Worm (Caenorhabditis elegans) whole organism, late embryonic: Measurements from ENCODE around the gene degl-2.

Experiments
- F13H6.1 ChIP-seq: sonication (generic microtip); optimal IDR thresholded peaks from 2 replicates; lab custom pipeline; 2016; ENCODE audit warnings: missing genetic modification characterization, missing compliant biosample characterization
- K02D7.2 ChIP-seq: sonication (generic microtip); optimal IDR thresholded peaks from 2 replicates; lab custom pipeline; 2017; ENCODE audit warnings: mild to moderate bottlenecking, missing genetic modification characterization, missing compliant biosample characterization
- Y22D7AL.16 ChIP-seq: sonication (generic microtip); optimal IDR thresholded peaks from 2 replicates; lab custom pipeline; 2016; ENCODE audit warnings: missing genetic modification characterization, missing compliant biosample characterization
- ahr-1 ChIP-seq: sonication (generic microtip); optimal IDR thresholded peaks from 2 replicates; lab custom pipeline; 2016; ENCODE audit warnings: missing genetic modification characterization, missing compliant biosample characterization
- ceh-24 ChIP-seq: sonication (generic microtip); optimal IDR thresholded peaks from 2 replicates; lab custom pipeline; 2016; ENCODE audit warnings: mild to moderate bottlenecking, missing genetic modification characterization, missing compliant biosample characterization
- ceh-45 ChIP-seq: fragments of 200-800 bp; sonication (Bioruptor generic); IDR thresholded peaks from 2 replicates; pipeline ENCODE4 v1.3.6; 2022; ENCODE audit warnings: missing genetic modification reagents, missing genetic modification characterization, missing compliant biosample characterization
- hlh-30 ChIP-seq: sonication (generic microtip); optimal IDR thresholded peaks from 2 replicates; lab custom pipeline; 2017; ENCODE audit warnings: antibody characterized with exemption, missing genetic modification characterization, missing compliant biosample characterization; ENCODE audit not compliant: insufficient read depth
- lin-11 ChIP-seq: fragments of 200-800 bp; sonication (Bioruptor generic); optimal IDR thresholded peaks from 2 replicates; lab custom pipeline; 2018; ENCODE audit warnings: mild to moderate bottlenecking, missing genetic modification characterization, missing compliant biosample characterization
- nhr-11 ChIP-seq: fragments of 150-350 bp; optimal IDR thresholded peaks from 2 replicates; lab custom pipeline; 2014; ENCODE audit warnings: missing biosample characterization, missing genetic modification characterization
- pha-4 ChIP-seq: fragments of 150-350 bp; optimal IDR thresholded peaks from 2 replicates; lab custom pipeline; 2018; ENCODE audit warnings: missing biosample characterization, missing genetic modification reagents, missing genetic modification characterization
- tbx-2 ChIP-seq: sonication (generic microtip); optimal IDR thresholded peaks from 2 replicates; lab custom pipeline; 2016; ENCODE audit warnings: missing genetic modification characterization, missing compliant biosample characterization
- ttx-3 ChIP-seq: sonication (generic microtip); optimal IDR thresholded peaks from 2 replicates; lab custom pipeline; 2016; ENCODE audit warnings: missing genetic modification reagents, missing genetic modification characterization, missing compliant biosample characterization
- unc-86 ChIP-seq: sonication (generic microtip); optimal IDR thresholded peaks from 2 replicates; lab custom pipeline; 2016; ENCODE audit warnings: missing genetic modification characterization, missing compliant biosample characterization

ce11 chrIV:9648682-9649081 is 5.4 kb downstream of the degl-2 start, which contains the start of gene srm-3:
- TF ChIP-seq F13H6.1 (tag; lab: Kevin White, UChicago) (no peak), ttx-3 (tag; lab: Kevin White, UChicago) (no peak), lin-11 (tag; lab: Kevin White, UChicago) (no peak), hlh-30 (tag; lab: Kevin White, UChicago) (no peak), unc-86 (tag; lab: Kevin White, UChicago) (no peak), ceh-24 (tag; lab: Kevin White, UChicago) (no peak), Y22D7AL.16 (tag; lab: Kevin White, UChicago) (no peak), K02D7.2 (tag; lab: Kevin White, UChicago) (no peak), tbx-2 (no peak), ceh-45 (GFP tag; lab: Robert Waterston, UW) (no peak), ahr-1 (no peak), pha-4 (tag; lab: Kevin White, UChicago) (no peak), nhr-11 (no peak)
